Worm (Caenorhabditis elegans): ENCODE data around the gene che-10.

DNA sequence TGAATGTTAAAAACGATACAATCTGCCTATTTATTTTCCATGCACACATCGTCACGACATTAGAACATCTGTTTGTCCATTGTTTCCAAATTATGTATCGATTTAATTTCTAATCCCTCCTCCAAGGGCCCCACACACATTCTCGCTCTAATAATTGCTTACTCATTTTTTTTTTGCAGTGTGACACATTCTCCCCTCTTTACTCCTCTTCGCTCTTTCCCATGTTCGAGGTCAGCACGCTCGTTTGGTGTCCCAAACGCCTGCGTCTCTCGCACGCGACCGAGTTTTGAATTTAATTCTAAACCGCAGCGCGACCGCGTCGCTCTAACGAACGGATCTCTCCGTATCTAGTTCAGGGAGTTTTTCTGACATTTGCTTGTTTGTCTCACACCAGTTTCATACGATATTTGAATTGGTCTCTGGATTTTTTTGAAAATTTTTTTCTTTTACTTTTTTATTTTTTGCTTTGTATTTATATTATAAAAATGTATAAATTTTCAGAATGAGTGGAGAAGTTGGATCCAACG lies 34.5 kb upstream of the che-10 start, which contains the start of the genes clec-140 and hmg-11:
- TF ChIP-seq ama-1 (optimal IDR thresholded peaks at IDR 0.05): no peak
- no peak for TF ChIP-seq tra-4 (tag; optimal IDR thresholded peaks at IDR 0.05)
